Worm (Caenorhabditis elegans): Measurements from ENCODE around the gene F16B4.7.

The F16B4.7 gene

DNA sequence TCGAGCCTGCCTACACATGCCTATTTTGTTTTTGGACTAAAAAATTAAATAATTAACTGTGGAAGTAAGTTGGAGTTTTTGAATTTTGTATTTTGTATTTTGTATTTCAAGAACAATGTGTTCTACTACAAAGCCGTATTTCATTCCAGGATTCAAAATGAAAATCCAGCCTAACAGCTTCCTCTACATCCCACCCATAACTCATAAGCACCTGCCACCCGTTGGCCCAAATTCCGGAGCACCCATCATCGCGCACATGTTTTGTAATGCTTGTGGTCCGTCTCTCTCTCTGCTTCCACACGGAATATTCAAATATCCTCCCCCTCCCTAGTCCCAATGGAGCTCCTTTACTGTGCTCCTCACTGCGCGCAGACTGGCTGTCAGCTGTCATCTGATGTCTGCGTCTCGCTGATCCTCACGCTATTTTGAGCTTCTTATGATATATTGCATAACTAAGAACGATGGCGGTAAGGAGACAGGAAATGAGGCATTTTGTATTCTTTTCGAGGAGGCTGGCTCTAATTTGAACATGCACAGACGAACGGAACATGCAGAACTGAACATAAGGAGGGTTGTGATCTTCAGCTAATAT lies 9.9 kb upstream of the F16B4.7 start:
- TF ChIP-seq elt-2 (tag; optimal IDR thresholded peaks at IDR 0.05) (no peak), lin-15B (tag; optimal IDR thresholded peaks at IDR 0.05) (no peak), dsc-1 (tag; optimal IDR thresholded peaks at IDR 0.05) (no peak), egl-27 (tag; optimal IDR thresholded peaks at IDR 0.05) (no peak), snu-23 (GFP tag; optimal IDR thresholded peaks at IDR 0.05) (no peak), irx-1 (tag; optimal IDR thresholded peaks at IDR 0.05) (no peak), fos-1 (tag; optimal IDR thresholded peaks at IDR 0.05) (no peak), mep-1 (tag; optimal IDR thresholded peaks at IDR 0.05) (no peak), blmp-1 (tag; optimal IDR thresholded peaks at IDR 0.05) (no peak)

DNA sequence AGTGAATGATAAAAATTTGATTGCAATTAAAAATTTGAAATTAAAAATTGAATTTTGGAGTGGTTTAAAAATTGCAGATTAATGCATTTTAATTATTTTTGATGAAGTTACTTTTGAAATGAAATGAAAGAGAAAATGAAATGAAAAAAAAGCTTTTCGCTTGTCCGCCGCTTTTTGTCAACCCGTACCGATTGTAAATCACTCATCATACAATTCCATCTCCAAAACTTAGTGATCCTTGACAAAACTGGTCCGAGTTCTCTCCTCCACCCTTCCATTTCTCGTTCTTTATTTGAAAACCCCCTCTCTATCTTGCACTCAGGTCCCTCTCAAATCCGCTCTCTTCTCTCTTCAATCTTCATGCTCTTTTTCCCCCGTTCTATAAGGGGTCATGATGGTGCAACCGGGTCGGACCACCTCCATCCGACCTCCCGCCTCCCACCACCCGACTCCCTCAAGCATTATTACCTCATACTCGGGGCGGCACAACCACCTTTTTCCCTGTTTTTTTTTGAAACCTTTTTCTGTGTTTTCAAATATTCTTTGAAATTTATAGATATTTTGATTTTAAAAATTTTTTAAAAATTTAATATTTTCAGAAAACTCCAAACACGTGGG lies 8.3 kb upstream of the F16B4.7 start:
- TF ChIP-seq efl-3 (GFP tag; optimal IDR thresholded peaks at IDR 0.05), result no peak
- no peak for TF ChIP-seq sup-37 (GFP tag; optimal IDR thresholded peaks at IDR 0.05)
- TF ChIP-seq C34B4.2 (tag; optimal IDR thresholded peaks at IDR 0.05), result no peak
- TF ChIP-seq nhr-19 (GFP tag; conservative IDR thresholded peaks at IDR 0.05), result no peak
- no peak for TF ChIP-seq skn-1 (tag; optimal IDR thresholded peaks at IDR 0.05)
- TF ChIP-seq elt-3 (tag; optimal IDR thresholded peaks at IDR 0.05), result no peak
- no peak for TF ChIP-seq ztf-4 (tag; optimal IDR thresholded peaks at IDR 0.05)
- no peak for TF ChIP-seq lin-39 (tag; optimal IDR thresholded peaks at IDR 0.05)
- TF ChIP-seq pag-3 (tag; optimal IDR thresholded peaks at IDR 0.05; ENCODE audit: borderline replicate concordance, insufficient read depth), result no peak
- TF ChIP-seq jun-1 (tag; optimal IDR thresholded peaks at IDR 0.05), result no peak

- TF ChIP-seq nhr-85 (tag), result peak; percentile 50
- TF ChIP-seq C34B4.2 (tag; optimal IDR thresholded peaks at IDR 0.05), result no peak
- TF ChIP-seq efl-1 (optimal IDR thresholded peaks at IDR 0.05), result no peak
- TF ChIP-seq efl-1 (GFP tag; optimal IDR thresholded peaks at IDR 0.05 in 1 of 2), result peak in 1 of 2 experiments; percentile 18
These were observed 6.8 kb upstream of the F16B4.7 start for ce11 chrV:1578572-1579230.

DNA sequence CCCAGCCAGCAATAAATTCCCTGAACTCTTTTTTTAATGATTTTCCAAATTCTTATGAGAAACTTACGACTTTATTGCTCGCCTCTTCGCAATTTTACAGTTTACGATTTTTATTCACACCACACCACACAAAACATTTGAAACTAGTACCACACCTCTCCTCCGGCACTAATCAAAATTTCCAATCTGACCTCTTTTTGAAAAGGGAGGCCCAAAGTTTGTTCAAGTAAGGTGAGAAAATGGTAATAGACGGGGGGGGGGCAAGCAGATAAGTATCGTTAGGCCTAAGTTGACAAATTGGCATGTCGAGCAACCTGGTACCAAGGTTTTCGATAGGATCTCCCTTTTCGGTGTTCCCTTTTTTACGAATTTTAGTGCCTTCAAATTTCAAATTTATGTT lies 5.7 kb upstream of the F16B4.7 start:
- TF ChIP-seq nhr-85 (tag), result peak; percentile 71
- TF ChIP-seq efl-1 (optimal IDR thresholded peaks at IDR 0.05), result no peak
- TF ChIP-seq efl-1 (GFP tag; optimal IDR thresholded peaks at IDR 0.05 in 1 of 2), result peak in 1 of 2 experiments; percentile 53
- TF ChIP-seq egl-13 (tag; optimal IDR thresholded peaks at IDR 0.05), result no peak

- TF ChIP-seq lsy-2 (tag; optimal IDR thresholded peaks at IDR 0.05) (no peak), lin-35 (GFP tag; optimal IDR thresholded peaks at IDR 0.05) (no peak), ztf-4 (tag; optimal IDR thresholded peaks at IDR 0.05) (no peak), unc-86 (tag; optimal IDR thresholded peaks at IDR 0.05) (no peak), pag-3 (tag; optimal IDR thresholded peaks at IDR 0.05; ENCODE audit: borderline replicate concordance, insufficient read depth) (no peak), grh-1 (GFP tag; IDR thresholded peaks at IDR 0.05) (no peak), lin-15B (tag; optimal IDR thresholded peaks at IDR 0.05) (no peak), nhr-71 (tag; optimal IDR thresholded peaks at IDR 0.05) (no peak), zip-4 (GFP tag; optimal IDR thresholded peaks at IDR 0.05) (no peak), sup-37 (GFP tag; optimal IDR thresholded peaks at IDR 0.05) (no peak), hpl-2 (GFP tag; optimal IDR thresholded peaks at IDR 0.05) (no peak), snpc-4 (tag; optimal IDR thresholded peaks at IDR 0.05) (no peak), nhr-11 (tag; optimal IDR thresholded peaks at IDR 0.05) (no peak), C34B4.2 (tag; optimal IDR thresholded peaks at IDR 0.05) (no peak), F16B12.6 (tag; optimal IDR thresholded peaks at IDR 0.05) (no peak), mef-2 (tag; optimal IDR thresholded peaks at IDR 0.05) (no peak), pax-3 (tag; optimal IDR thresholded peaks at IDR 0.05) (no peak), efl-3 (GFP tag; optimal IDR thresholded peaks at IDR 0.05) (no peak), nhr-28 (tag; optimal IDR thresholded peaks at IDR 0.05) (no peak), nhr-19 (GFP tag; conservative IDR thresholded peaks at IDR 0.05) (no peak)
These were observed 2.3 kb upstream of the F16B4.7 start for ce11 chrV:1583242-1583641.

Measured in whole organism, L1 larva.